Fruit fly (Drosophila melanogaster): ENCODE results near the gene CkIIalpha-i3.

DNA sequence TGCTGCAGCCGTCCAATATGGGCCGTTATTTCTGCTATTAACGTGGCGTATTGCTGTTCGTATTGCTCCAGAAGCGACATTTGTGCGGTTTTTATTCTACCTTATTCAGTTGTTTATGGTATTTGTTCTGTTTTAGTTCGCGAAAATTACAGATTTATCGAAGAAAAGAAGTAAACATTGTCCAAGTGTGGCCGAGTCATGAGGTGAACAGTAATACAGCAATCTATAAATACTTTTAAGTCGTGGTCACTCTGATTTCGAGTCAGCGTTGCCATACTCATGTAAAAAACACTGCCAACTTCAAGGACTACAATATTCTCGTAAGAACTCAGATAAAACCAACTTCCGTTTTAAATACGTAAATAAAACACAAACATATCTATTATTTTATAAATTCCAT, 17.7 kb downstream of the CkIIalpha-i3 start, which contains the start of gene Vti1a:
- TF ChIP-seq CG9139 (GFP tag; optimal IDR thresholded peaks at IDR 0.05) (no peak), CG8632 (GFP tag; optimal IDR thresholded peaks at IDR 0.05) (no peak), Ets21C (GFP tag; optimal IDR thresholded peaks at IDR 0.05) (no peak), Lpt (GFP tag; optimal IDR thresholded peaks at IDR 0.05) (no peak), OdsH (GFP tag; optimal IDR thresholded peaks at IDR 0.05) (no peak), CG3919 (GFP tag; optimal IDR thresholded peaks at IDR 0.05) (no peak), Smox (GFP tag; optimal IDR thresholded peaks at IDR 0.05) (no peak), Eip75B (GFP tag; optimal IDR thresholded peaks at IDR 0.05) (no peak)

Measured in whole organism, prepupa.